Worm (Caenorhabditis elegans) whole organism, L2 larva: Measurements from ENCODE around the gene R02E4.3.

Source experiments
- R02D3.7 ChIP-seq: fragments of 150-350 bp; optimal IDR thresholded peaks from 2 replicates; lab custom pipeline; 2014; ENCODE audit warnings: missing biosample characterization, missing genetic modification characterization
- aly-2 ChIP-seq: fragments of 150-350 bp; optimal IDR thresholded peaks from 2 replicates; lab custom pipeline; 2014; ENCODE audit warnings: missing biosample characterization, missing genetic modification characterization
- dmd-4 ChIP-seq: sonication (generic microtip); optimal IDR thresholded peaks from 2 replicates; lab custom pipeline; 2017; ENCODE audit warnings: missing biosample characterization, missing genetic modification characterization
- mab-5 ChIP-seq: fragments of 150-350 bp; optimal IDR thresholded peaks from 2 replicates; lab custom pipeline; 2014; ENCODE audit warnings: missing biosample characterization, missing genetic modification characterization
- nhr-10 ChIP-seq: sonication (generic microtip); optimal IDR thresholded peaks from 2 replicates; lab custom pipeline; 2017; ENCODE audit warnings: missing biosample characterization, missing genetic modification characterization
- ztf-11 ChIP-seq: sonication (generic microtip); optimal IDR thresholded peaks from 2 replicates; lab custom pipeline; 2017; ENCODE audit warnings: missing biosample characterization, missing genetic modification characterization

- TF ChIP-seq nhr-10 (tag; lab: Kevin White, UChicago) (no peak), dmd-4 (tag; lab: Kevin White, UChicago) (no peak), aly-2 (no peak), R02D3.7 (tag; lab: Kevin White, UChicago) (no peak), ztf-11 (no peak), mab-5 (tag; lab: Kevin White, UChicago) (no peak)
Observed at ce11 chrX:4136547-4137311, 34.8 kb upstream of the R02E4.3 start.
